Worm (Caenorhabditis elegans) whole organism, early embryonic: ENCODE results near the gene F10G7.10.

ENCODE experiments used
- B0310.2 ChIP-seq: sonication (generic microtip); optimal IDR thresholded peaks from 2 replicates; lab custom pipeline; 2016; ENCODE audit warnings: mild to moderate bottlenecking, missing genetic modification characterization, missing compliant biosample characterization
- aly-1 ChIP-seq: sonication (generic microtip); optimal IDR thresholded peaks from 2 replicates; lab custom pipeline; 2016; ENCODE audit warnings: missing genetic modification characterization, missing compliant biosample characterization
- ama-1 ChIP-seq: fragments of 150-350 bp; optimal IDR thresholded peaks from 2 replicates; lab custom pipeline; 2014
- ceh-36 ChIP-seq: sonication (generic microtip); optimal IDR thresholded peaks from 2 replicates; lab custom pipeline; 2016; ENCODE audit warnings: missing genetic modification characterization, inconsistent platforms, missing compliant biosample characterization
- flt-1 ChIP-seq: fragments of 200-800 bp; sonication (Bioruptor generic); IDR thresholded peaks from 2 replicates; pipeline ENCODE4 v1.3.6; 2022; ENCODE audit warnings: missing genetic modification characterization, missing compliant biosample characterization
- tbx-37 ChIP-seq: fragments of 200-800 bp; sonication (Bioruptor generic); conservative IDR thresholded peaks from 2 replicates; pipeline ENCODE4 v1.3.6; 2022; ENCODE audit warnings: missing genetic modification reagents, missing genetic modification characterization, missing compliant biosample characterization

ce11 chrII:4759835-4760234, 33.8 kb upstream of the F10G7.10 start:
- TF ChIP-seq ama-1 (lab: Kevin White, UChicago) (no peak), B0310.2 (tag; lab: Kevin White, UChicago) (no peak), aly-1 (tag; lab: Kevin White, UChicago) (no peak), tbx-37 (GFP tag; lab: Robert Waterston, UW) (no peak), ceh-36 (no peak), flt-1 (GFP tag; lab: Robert Waterston, UW) (no peak)
